Fruit fly (Drosophila melanogaster) whole organism, embryonic: ENCODE measurements around the gene mRpS10.

Source experiments
- Antp ChIP-seq: fragments of 200-800 bp; sonication (Bioruptor generic); optimal IDR thresholded peaks from 3 replicates; lab custom pipeline; 2016; ENCODE audit warnings: missing biosample characterization, missing genetic modification characterization
- B-H2 ChIP-seq: fragments of 200-800 bp; sonication (Bioruptor generic); optimal IDR thresholded peaks from 2 replicates; lab custom pipeline; 2018; ENCODE audit warnings: missing biosample characterization, mild to moderate bottlenecking, missing genetic modification characterization
- C15 ChIP-seq: fragments of 200-800 bp; sonication (Bioruptor generic); IDR thresholded peaks from 3 replicates; pipeline ENCODE4 v1.3.6; 2022; ENCODE audit warnings: missing biosample characterization, missing genetic modification characterization
- CG10321 ChIP-seq: fragments of 200-800 bp; sonication (Bioruptor generic); IDR thresholded peaks from 2 replicates; pipeline ENCODE4 v1.3.6; 2022; ENCODE audit warnings: missing biosample characterization, missing genetic modification characterization
- CG10979 ChIP-seq: fragments of 200-800 bp; sonication (Bioruptor generic); optimal IDR thresholded peaks from 2 replicates; lab custom pipeline; 2018; ENCODE audit warnings: missing biosample characterization, mild to moderate bottlenecking, missing genetic modification characterization, moderate library complexity
- CG14860 ChIP-seq: fragments of 200-800 bp; sonication (Bioruptor generic); IDR thresholded peaks from 3 replicates; pipeline ENCODE4 v1.3.6; 2022; ENCODE audit warnings: missing biosample characterization, missing genetic modification characterization; ENCODE audit not compliant: partially characterized antibody
- CG15011 ChIP-seq: fragments of 200-800 bp; sonication (Bioruptor generic); optimal IDR thresholded peaks from 3 replicates; lab custom pipeline; 2018; ENCODE audit warnings: missing biosample characterization, mild to moderate bottlenecking, missing genetic modification characterization
- CG1602 ChIP-seq: fragments of 200-800 bp; sonication (Bioruptor generic); optimal IDR thresholded peaks from 3 replicates; lab custom pipeline; 2016; ENCODE audit warnings: missing biosample characterization, missing genetic modification characterization
- CG1647 ChIP-seq: fragments of 200-800 bp; sonication (Bioruptor generic); optimal IDR thresholded peaks from 3 replicates; lab custom pipeline; 2016; ENCODE audit warnings: missing biosample characterization, missing genetic modification characterization
- CG16863 ChIP-seq: fragments of 200-800 bp; sonication (Bioruptor generic); optimal IDR thresholded peaks from 3 replicates; lab custom pipeline; 2016; ENCODE audit warnings: missing biosample characterization, missing genetic modification characterization
- CG17802 ChIP-seq: fragments of 200-800 bp; sonication (Bioruptor generic); optimal IDR thresholded peaks from 2 replicates; lab custom pipeline; 2018; ENCODE audit warnings: missing biosample characterization, mild to moderate bottlenecking, missing genetic modification characterization, moderate library complexity
- CG17912 ChIP-seq: fragments of 200-800 bp; sonication (Bioruptor generic); optimal IDR thresholded peaks from 2 replicates; lab custom pipeline; 2018; ENCODE audit warnings: missing biosample characterization, mild to moderate bottlenecking, missing genetic modification characterization
- CG2116 ChIP-seq: fragments of 200-800 bp; sonication (Bioruptor generic); optimal IDR thresholded peaks from 3 replicates; lab custom pipeline; 2018; ENCODE audit warnings: missing biosample characterization, mild to moderate bottlenecking, missing genetic modification characterization
- CG2875 ChIP-seq: fragments of 200-800 bp; sonication (Bioruptor generic); optimal IDR thresholded peaks from 2 replicates; lab custom pipeline; 2017; ENCODE audit warnings: missing biosample characterization, mild to moderate bottlenecking, missing genetic modification characterization, missing genetic modification reagents
- CG33213 ChIP-seq: fragments of 200-800 bp; sonication (Bioruptor generic); optimal IDR thresholded peaks from 3 replicates; lab custom pipeline; 2016; ENCODE audit warnings: missing biosample characterization, missing genetic modification characterization
- CG4854 ChIP-seq: fragments of 200-800 bp; sonication (Bioruptor generic); optimal IDR thresholded peaks from 2 replicates; lab custom pipeline; 2016; ENCODE audit warnings: missing biosample characterization, missing genetic modification characterization, inconsistent platforms
- CG6689 ChIP-seq: fragments of 200-800 bp; sonication (Bioruptor generic); IDR thresholded peaks from 2 replicates; pipeline ENCODE4 v1.3.6; 2022; ENCODE audit warnings: missing biosample characterization, missing genetic modification characterization
- CG8359 ChIP-seq: fragments of 200-800 bp; sonication (Bioruptor generic); optimal IDR thresholded peaks from 2 replicates; lab custom pipeline; 2017; ENCODE audit warnings: missing biosample characterization, mild to moderate bottlenecking, missing genetic modification characterization, borderline replicate concordance
- CG8944 ChIP-seq: fragments of 200-800 bp; sonication (Bioruptor generic); optimal IDR thresholded peaks from 3 replicates; lab custom pipeline; 2016; ENCODE audit warnings: missing biosample characterization, missing genetic modification characterization
- CoRest ChIP-seq: fragments of 200-800 bp; sonication (Bioruptor generic); optimal IDR thresholded peaks from 3 replicates; lab custom pipeline; 2018; ENCODE audit warnings: missing biosample characterization, mild to moderate bottlenecking, missing genetic modification characterization, moderate library complexity
- Gsc ChIP-seq: fragments of 200-800 bp; sonication (Bioruptor generic); IDR thresholded peaks from 2 replicates; pipeline ENCODE4 v1.3.6; 2022; ENCODE audit warnings: missing biosample characterization, missing genetic modification characterization
- H15 ChIP-seq: fragments of 200-800 bp; sonication (Bioruptor generic); IDR thresholded peaks from 3 replicates; pipeline ENCODE4 v1.3.6; 2022; ENCODE audit warnings: missing biosample characterization, missing genetic modification characterization
- Sox100B ChIP-seq: fragments of 200-800 bp; sonication (Bioruptor generic); optimal IDR thresholded peaks from 3 replicates; lab custom pipeline; 2018; ENCODE audit warnings: missing biosample characterization, mild to moderate bottlenecking, missing genetic modification characterization
- Xbp1 ChIP-seq: fragments of 200-800 bp; sonication (Bioruptor generic); optimal IDR thresholded peaks from 3 replicates; lab custom pipeline; 2016; ENCODE audit warnings: missing biosample characterization, mild to moderate bottlenecking, missing genetic modification characterization
- ab ChIP-seq: fragments of 200-800 bp; sonication (Bioruptor generic); optimal IDR thresholded peaks from 2 replicates; lab custom pipeline; 2016; ENCODE audit warnings: missing biosample characterization, missing genetic modification characterization
- br ChIP-seq: fragments of >200 bp; optimal IDR thresholded peaks from 2 replicates; lab custom pipeline; 2017
- caup ChIP-seq: fragments of 200-800 bp; sonication (Bioruptor generic); optimal IDR thresholded peaks from 3 replicates; lab custom pipeline; 2017; ENCODE audit warnings: missing biosample characterization, mild to moderate bottlenecking, missing genetic modification characterization, moderate library complexity; ENCODE audit not compliant: severe bottlenecking
- corto ChIP-seq: fragments of 200-800 bp; sonication (Bioruptor generic); optimal IDR thresholded peaks from 2 replicates; lab custom pipeline; 2016; ENCODE audit warnings: missing biosample characterization, mild to moderate bottlenecking, missing genetic modification characterization, moderate library complexity
- cwo ChIP-seq: fragments of 200-800 bp; sonication (Bioruptor generic); optimal IDR thresholded peaks from 3 replicates; lab custom pipeline; 2017; ENCODE audit warnings: missing biosample characterization, missing genetic modification characterization, mild to moderate bottlenecking, moderate library complexity, missing genetic modification reagents
- dmrt11E ChIP-seq: fragments of 200-800 bp; sonication (Bioruptor generic); optimal IDR thresholded peaks from 3 replicates; lab custom pipeline; 2018; ENCODE audit warnings: missing biosample characterization, mild to moderate bottlenecking, missing genetic modification characterization, moderate library complexity
- en ChIP-seq: fragments of 200-800 bp; sonication (Bioruptor generic); optimal IDR thresholded peaks from 2 replicates; lab custom pipeline; 2016; ENCODE audit warnings: missing biosample characterization, missing genetic modification characterization
- gsb ChIP-seq: fragments of 200-800 bp; sonication (Bioruptor generic); IDR thresholded peaks from 2 replicates; pipeline ENCODE4 v1.3.6; 2022; ENCODE audit warnings: missing biosample characterization, missing genetic modification characterization
- h ChIP-seq: fragments of >200 bp; optimal IDR thresholded peaks from 2 replicates; lab custom pipeline; 2017
- lbe ChIP-seq: fragments of 200-800 bp; sonication (Bioruptor generic); optimal IDR thresholded peaks from 2 replicates; lab custom pipeline; 2016; ENCODE audit warnings: missing biosample characterization, mild to moderate bottlenecking, missing genetic modification characterization
- lilli ChIP-seq: fragments of 200-800 bp; sonication (Bioruptor generic); optimal IDR thresholded peaks from 3 replicates; lab custom pipeline; 2016; ENCODE audit warnings: missing biosample characterization, missing genetic modification characterization
- nmo ChIP-seq: fragments of 200-800 bp; sonication (Bioruptor generic); optimal IDR thresholded peaks from 2 replicates; lab custom pipeline; 2018; ENCODE audit warnings: missing biosample characterization, mild to moderate bottlenecking, missing genetic modification characterization, moderate library complexity
- pros ChIP-seq: fragments of 200-800 bp; sonication (Bioruptor generic); optimal IDR thresholded peaks from 3 replicates; lab custom pipeline; 2019; ENCODE audit warnings: missing biosample characterization, mild to moderate bottlenecking, missing genetic modification characterization, moderate library complexity
- rib ChIP-seq: fragments of 200-800 bp; sonication (Bioruptor generic); IDR thresholded peaks from 2 replicates; pipeline ENCODE4 v1.3.6; 2022; ENCODE audit warnings: missing biosample characterization, missing genetic modification characterization
- ro ChIP-seq: fragments of 200-800 bp; sonication (Bioruptor generic); IDR thresholded peaks from 2 replicates; pipeline ENCODE4 v1.3.6; 2022; ENCODE audit warnings: missing biosample characterization, missing genetic modification characterization
- shn ChIP-seq: fragments of 200-800 bp; sonication (Bioruptor generic); optimal IDR thresholded peaks from 3 replicates; lab custom pipeline; 2016; ENCODE audit warnings: missing biosample characterization, missing genetic modification characterization
- slbo ChIP-seq: fragments of 200-800 bp; sonication (Bioruptor generic); IDR thresholded peaks from 2 replicates; pipeline ENCODE4 v1.3.6; 2022; ENCODE audit warnings: missing biosample characterization, missing genetic modification characterization
- stc ChIP-seq: fragments of 200-800 bp; sonication (Bioruptor generic); IDR thresholded peaks from 2 replicates; pipeline ENCODE4 v1.3.6; 2022; ENCODE audit warnings: missing biosample characterization, missing genetic modification characterization
- stwl ChIP-seq: fragments of 200-800 bp; sonication (Bioruptor generic); optimal IDR thresholded peaks from 3 replicates; lab custom pipeline; 2018; ENCODE audit warnings: missing biosample characterization, mild to moderate bottlenecking, missing genetic modification characterization, moderate library complexity
- tll ChIP-seq, 2 experiments: fragments of 200-800 bp in 1 of 2; fragments of >200 bp in 1 of 2; sonication (Bioruptor generic) in 1 of 2; optimal IDR thresholded peaks; 2 replicates each; lab custom pipeline; 2017 to 2019; ENCODE audit warnings: missing biosample characterization in 2 of 2, missing genetic modification characterization in 2 of 2, mild to moderate bottlenecking in 1 of 2, moderate library complexity in 1 of 2
- twi ChIP-seq: fragments of 200-800 bp; optimal IDR thresholded peaks from 2 replicates; lab custom pipeline; 2019; ENCODE audit warnings: missing biosample characterization, mild to moderate bottlenecking, missing genetic modification characterization, moderate library complexity
- unc-4 ChIP-seq: fragments of 200-800 bp; sonication (Bioruptor generic); IDR thresholded peaks from 2 replicates; pipeline ENCODE4 v1.3.6; 2022; ENCODE audit warnings: missing biosample characterization, missing genetic modification characterization; ENCODE audit not compliant: partially characterized antibody
- unpg ChIP-seq: fragments of 200-800 bp; sonication (Bioruptor generic); optimal IDR thresholded peaks from 3 replicates; lab custom pipeline; 2018; ENCODE audit warnings: missing biosample characterization, mild to moderate bottlenecking, missing genetic modification characterization, moderate library complexity
- wdn ChIP-seq: fragments of 200-800 bp; sonication (Bioruptor generic); IDR thresholded peaks from 2 replicates; pipeline ENCODE4 v1.3.6; 2022; ENCODE audit warnings: missing biosample characterization, missing genetic modification characterization
- zen2 ChIP-seq: fragments of 200-800 bp; sonication (Bioruptor generic); IDR thresholded peaks from 3 replicates; pipeline ENCODE4 v1.3.6; 2022; ENCODE audit warnings: missing biosample characterization, missing genetic modification characterization; ENCODE audit not compliant: partially characterized antibody

mRpS10 gene

dm6 chr3R:15208712-15209499 lies 20.6 kb upstream of the mRpS10 start, which contains the start of the genes Spn88Eb and Mau2 (continued):
- TF ChIP-seq gsb (GFP tag; lab: Robert Waterston, UW), result peak; percentile 47; the same call in 1 of the 2 replicates
- TF ChIP-seq h (lab: Kevin White, UChicago), result no peak
- TF ChIP-seq ro, result no peak; the same call in 1 of the 2 replicates
- TF ChIP-seq CG8944, result peak; percentile 60
- TF ChIP-seq CG10979 (tag; lab: Kevin White, UChicago), result peak; percentile 43
- peak; percentile 73 for TF ChIP-seq lilli (GFP tag; lab: Kevin White, UChicago)
- peak; percentile 66 for TF ChIP-seq CG1647 (GFP tag; lab: Kevin White, UChicago)
- peak; percentile 61; the same call in 2 of the 3 replicates for TF ChIP-seq H15 (GFP tag; lab: Robert Waterston, UW)
- TF ChIP-seq corto (GFP tag; lab: Kevin White, UChicago), result no peak
- peak; percentile 62 for TF ChIP-seq nmo (GFP tag; lab: Kevin White, UChicago)
- TF ChIP-seq CG6689 (GFP tag; lab: Robert Waterston, UW), result 0 out of 2 replicates have a peak, but pooled peaks have one; percentile 34
- TF ChIP-seq CG8359 (GFP tag; lab: Kevin White, UChicago), result no peak
- TF ChIP-seq shn (GFP tag; lab: Kevin White, UChicago), result peak; percentile 37
- TF ChIP-seq CG15011 (GFP tag; lab: Kevin White, UChicago), result no peak
- peak; percentile 67 for TF ChIP-seq caup (GFP tag; lab: Kevin White, UChicago)
- peak; percentile 76 for TF ChIP-seq wdn (GFP tag; lab: Robert Waterston, UW)
- TF ChIP-seq tll (GFP tag; optimal IDR thresholded peaks at IDR 0.05; lab: Kevin White, UChicago), result no peak
- TF ChIP-seq dmrt11E (tag; lab: Kevin White, UChicago), result no peak
- TF ChIP-seq lbe (GFP tag; lab: Kevin White, UChicago), result peak; percentile 57
- TF ChIP-seq br, result no peak
- peak; percentile 98 for TF ChIP-seq CG17802
- no peak for TF ChIP-seq C15 (GFP tag; lab: Robert Waterston, UW)
- no peak for TF ChIP-seq ab (GFP tag; lab: Kevin White, UChicago)
- peak; percentile 72 for TF ChIP-seq unc-4 (GFP tag; lab: Robert Waterston, UW)
- TF ChIP-seq CG4854 (GFP tag; lab: Kevin White, UChicago), result no peak
- TF ChIP-seq CG2875 (GFP tag; lab: Kevin White, UChicago), result no peak
- TF ChIP-seq CG17912 (GFP tag; lab: Kevin White, UChicago), result peak; percentile 26
- TF ChIP-seq stwl, result peak; percentile 68
- no peak for TF ChIP-seq CG10321
- peak; percentile 58 for TF ChIP-seq CG2116 (GFP tag; lab: Kevin White, UChicago)
- TF ChIP-seq CG33213 (GFP tag; lab: Kevin White, UChicago), result no peak
- no peak for TF ChIP-seq unpg (GFP tag; lab: Kevin White, UChicago)
- peak; percentile 55 for TF ChIP-seq CG16863 (GFP tag; lab: Kevin White, UChicago)
- peak; percentile 87 for TF ChIP-seq B-H2
- TF ChIP-seq Antp (GFP tag; lab: Kevin White, UChicago), result peak; percentile 75
- TF ChIP-seq CG14860 (GFP tag; lab: Robert Waterston, UW), result peak; percentile 46; the same call in 2 of the 3 replicates
- TF ChIP-seq en (GFP tag; lab: Kevin White, UChicago), result no peak
- TF ChIP-seq slbo (GFP tag; lab: Robert Waterston, UW), result peak; percentile 91
- TF ChIP-seq CoRest (tag; lab: Kevin White, UChicago), result peak; percentile 68
- TF ChIP-seq zen2, result no peak; the same call in 2 of the 3 replicates
- TF ChIP-seq twi (tag; lab: Kevin White, UChicago), result no peak
- peak; percentile 56; the same call in 1 of the 2 replicates for TF ChIP-seq stc (GFP tag; lab: Robert Waterston, UW)
- TF ChIP-seq Xbp1 (GFP tag; lab: Kevin White, UChicago), result peak; percentile 75
- TF ChIP-seq Sox100B (GFP tag; lab: Kevin White, UChicago), result no peak
- peak; percentile 87 for TF ChIP-seq rib
- TF ChIP-seq Gsc (GFP tag; lab: Robert Waterston, UW), result peak; percentile 30; the same call in 1 of the 2 replicates
- TF ChIP-seq pros (GFP tag; lab: Kevin White, UChicago), result no peak
- TF ChIP-seq cwo (GFP tag; lab: Kevin White, UChicago), result no peak
- peak; percentile 43 for TF ChIP-seq CG1602 (GFP tag; lab: Kevin White, UChicago)
